Fruit fly (Drosophila melanogaster) whole organism, embryonic: ENCODE measurements around the gene IntS2.
A peak's percentile ranks its signal among the peaks of the same experiment; 100 is the strongest.

Source experiments
- Aef1 ChIP-seq: fragments of 200-800 bp; sonication (Bioruptor generic); IDR thresholded peaks from 3 replicates; pipeline ENCODE4 v1.3.6; 2022; ENCODE audit warnings: missing biosample characterization, missing genetic modification characterization
- C15 ChIP-seq: fragments of 200-800 bp; sonication (Bioruptor generic); IDR thresholded peaks from 3 replicates; pipeline ENCODE4 v1.3.6; 2022; ENCODE audit warnings: missing biosample characterization, missing genetic modification characterization
- CG10209 ChIP-seq: fragments of 200-800 bp; sonication (Bioruptor generic); optimal IDR thresholded peaks from 3 replicates; lab custom pipeline; 2017; ENCODE audit warnings: missing biosample characterization, mild to moderate bottlenecking, missing genetic modification characterization, missing genetic modification reagents
- CG10565 ChIP-seq: fragments of 200-800 bp; sonication (Bioruptor generic); optimal IDR thresholded peaks from 3 replicates; lab custom pipeline; 2016; ENCODE audit warnings: missing biosample characterization, mild to moderate bottlenecking, missing genetic modification characterization
- CG10654 ChIP-seq: fragments of 200-800 bp; sonication (Bioruptor generic); optimal IDR thresholded peaks from 2 replicates; lab custom pipeline; 2016; ENCODE audit warnings: missing biosample characterization, missing genetic modification characterization
- CG12071 ChIP-seq: fragments of 200-800 bp; sonication (Bioruptor generic); optimal IDR thresholded peaks from 3 replicates; lab custom pipeline; 2018; ENCODE audit warnings: missing biosample characterization, mild to moderate bottlenecking, missing genetic modification characterization
- CG12391 ChIP-seq: fragments of 200-800 bp; sonication (Bioruptor generic); optimal IDR thresholded peaks from 3 replicates; lab custom pipeline; 2018; ENCODE audit warnings: missing biosample characterization, mild to moderate bottlenecking, missing genetic modification characterization, moderate library complexity
- CG12769 ChIP-seq: fragments of 200-800 bp; sonication (Bioruptor generic); optimal IDR thresholded peaks from 2 replicates; lab custom pipeline; 2019; ENCODE audit warnings: missing biosample characterization, mild to moderate bottlenecking, missing genetic modification characterization, moderate library complexity
- CG14050 ChIP-seq: fragments of 200-800 bp; sonication (Bioruptor generic); IDR thresholded peaks from 3 replicates; pipeline ENCODE4 v1.3.6; 2022; ENCODE audit warnings: missing biosample characterization, missing genetic modification characterization
- CG14965 ChIP-seq: fragments of 200-800 bp; sonication (Bioruptor generic); optimal IDR thresholded peaks from 2 replicates; lab custom pipeline; 2016; ENCODE audit warnings: missing biosample characterization, missing genetic modification characterization, borderline replicate concordance
- CG1529 ChIP-seq: fragments of 200-800 bp; sonication (Bioruptor generic); optimal IDR thresholded peaks from 3 replicates; lab custom pipeline; 2018; ENCODE audit warnings: missing biosample characterization, missing genetic modification characterization
- CG16779 ChIP-seq: fragments of 200-800 bp; sonication (Bioruptor generic); IDR thresholded peaks from 2 replicates; pipeline ENCODE4 v1.3.6; 2022; ENCODE audit warnings: missing biosample characterization, missing genetic modification characterization
- CG17385 ChIP-seq: fragments of 200-800 bp; sonication (Bioruptor generic); optimal IDR thresholded peaks from 3 replicates; lab custom pipeline; 2018; ENCODE audit warnings: missing biosample characterization, mild to moderate bottlenecking, missing genetic modification characterization
- CG1792 ChIP-seq: fragments of 200-800 bp; sonication (Bioruptor generic); optimal IDR thresholded peaks from 2 replicates; lab custom pipeline; 2016; ENCODE audit warnings: missing biosample characterization, missing genetic modification characterization
- CG32767 ChIP-seq: fragments of 200-800 bp; sonication (Bioruptor generic); IDR thresholded peaks from 2 replicates; pipeline ENCODE4 v1.3.6; 2022; ENCODE audit warnings: missing biosample characterization, missing genetic modification characterization
- CG4424 ChIP-seq: fragments of 200-800 bp; sonication (Bioruptor generic); optimal IDR thresholded peaks from 3 replicates; lab custom pipeline; 2016; ENCODE audit warnings: missing biosample characterization, missing genetic modification characterization
- CG4820 ChIP-seq: fragments of 200-800 bp; sonication (Bioruptor generic); optimal IDR thresholded peaks from 3 replicates; lab custom pipeline; 2016; ENCODE audit warnings: missing biosample characterization, missing genetic modification characterization
- CG5953 ChIP-seq: fragments of 200-800 bp; sonication (Bioruptor generic); IDR thresholded peaks from 2 replicates; pipeline ENCODE4 v1.3.6; 2022; ENCODE audit warnings: missing biosample characterization, missing genetic modification characterization
- CG6175 ChIP-seq: fragments of 200-800 bp; sonication (Bioruptor generic); IDR thresholded peaks from 3 replicates; pipeline ENCODE4 v1.3.6; 2022; ENCODE audit warnings: missing biosample characterization, missing genetic modification characterization
- CG6683 ChIP-seq: fragments of 200-800 bp; sonication (Bioruptor generic); optimal IDR thresholded peaks from 2 replicates; lab custom pipeline; 2017; ENCODE audit warnings: missing biosample characterization, mild to moderate bottlenecking, missing genetic modification characterization, missing genetic modification reagents
- CG7372 ChIP-seq: fragments of 200-800 bp; sonication (Bioruptor generic); IDR thresholded peaks from 2 replicates; pipeline ENCODE4 v1.3.6; 2022; ENCODE audit warnings: missing biosample characterization, missing genetic modification characterization
- CG9437 ChIP-seq: fragments of 200-800 bp; sonication (Bioruptor generic); optimal IDR thresholded peaks from 2 replicates; lab custom pipeline; 2018; ENCODE audit warnings: missing biosample characterization, mild to moderate bottlenecking, missing genetic modification characterization
- Dbx ChIP-seq: fragments of 200-800 bp; sonication (Bioruptor generic); IDR thresholded peaks from 3 replicates; pipeline ENCODE4 v1.3.6; 2022; ENCODE audit warnings: missing biosample characterization, missing genetic modification characterization
- Doc3 ChIP-seq: fragments of 200-800 bp; sonication (Bioruptor generic); IDR thresholded peaks from 3 replicates; pipeline ENCODE4 v1.3.6; 2022; ENCODE audit warnings: missing biosample characterization, missing genetic modification characterization; ENCODE audit not compliant: partially characterized antibody
- Dref ChIP-seq: fragments of 200-800 bp; sonication (Bioruptor generic); IDR thresholded peaks from 2 replicates; pipeline ENCODE4 v1.3.6; 2022; ENCODE audit warnings: missing biosample characterization, missing genetic modification characterization
- Gug ChIP-seq: fragments of 200-800 bp; sonication (Bioruptor generic); IDR thresholded peaks from 4 replicates; pipeline ENCODE4 v1.3.6; 2022; ENCODE audit warnings: missing biosample characterization, missing genetic modification characterization
- HmgZ ChIP-seq: fragments of 200-800 bp; sonication (Bioruptor generic); optimal IDR thresholded peaks from 2 replicates; lab custom pipeline; 2018; ENCODE audit warnings: missing biosample characterization, mild to moderate bottlenecking, missing genetic modification characterization
- Lhr ChIP-seq: fragments of 200-800 bp; sonication (Bioruptor generic); optimal IDR thresholded peaks from 3 replicates; lab custom pipeline; 2017; ENCODE audit warnings: mild to moderate bottlenecking, missing biosample characterization, missing genetic modification reagents, missing genetic modification characterization
- NC2β ChIP-seq: fragments of 200-800 bp; sonication (Bioruptor generic); optimal IDR thresholded peaks from 2 replicates; lab custom pipeline; 2016; ENCODE audit warnings: missing biosample characterization, missing genetic modification characterization
- Poxn ChIP-seq: fragments of 200-800 bp; sonication (Bioruptor generic); IDR thresholded peaks from 2 replicates; pipeline ENCODE4 v1.3.6; 2022; ENCODE audit warnings: missing biosample characterization, missing genetic modification characterization
- Taf1 ChIP-seq: fragments of 200-800 bp; sonication (Bioruptor generic); IDR thresholded peaks from 2 replicates; pipeline ENCODE4 v1.3.6; 2022; ENCODE audit warnings: missing biosample characterization, missing genetic modification characterization
- aop ChIP-seq: fragments of 200-800 bp; sonication (Bioruptor generic); IDR thresholded peaks from 2 replicates; pipeline ENCODE4 v1.3.6; 2022; ENCODE audit warnings: missing biosample characterization, missing genetic modification characterization
- ato ChIP-seq: fragments of 200-800 bp; sonication (Bioruptor generic); IDR thresholded peaks from 2 replicates; pipeline ENCODE4 v1.3.6; 2022; ENCODE audit warnings: missing biosample characterization, missing genetic modification characterization; ENCODE audit not compliant: partially characterized antibody
- bab2 ChIP-seq: fragments of 200-800 bp; sonication (Bioruptor generic); optimal IDR thresholded peaks from 2 replicates; lab custom pipeline; 2016; ENCODE audit warnings: missing biosample characterization, missing genetic modification characterization
- bcd ChIP-seq: fragments of 200-800 bp; sonication (Bioruptor generic); optimal IDR thresholded peaks from 2 replicates; lab custom pipeline; 2017; ENCODE audit warnings: missing biosample characterization, mild to moderate bottlenecking, missing genetic modification characterization
- cad ChIP-seq: fragments of >200 bp; optimal IDR thresholded peaks from 2 replicates; lab custom pipeline; 2017; ENCODE audit warnings: missing biosample characterization, missing genetic modification characterization
- chm ChIP-seq: fragments of 200-800 bp; sonication (Bioruptor generic); IDR thresholded peaks from 2 replicates; pipeline ENCODE4 v1.3.6; 2022; ENCODE audit warnings: missing biosample characterization, missing genetic modification characterization
- croc ChIP-seq: fragments of 200-800 bp; sonication (Bioruptor generic); conservative IDR thresholded peaks from 3 replicates; pipeline ENCODE4 v1.3.6; 2022; ENCODE audit warnings: missing biosample characterization, missing genetic modification characterization
- crp ChIP-seq, 2 experiments: fragments of 200-800 bp; sonication (Bioruptor generic); optimal IDR thresholded peaks; 2 replicates in 1 of 2; 3 replicates in 1 of 2; lab custom pipeline; 2017; ENCODE audit warnings: missing biosample characterization in 2 of 2, missing genetic modification characterization in 2 of 2, mild to moderate bottlenecking in 1 of 2, moderate library complexity in 1 of 2
- fd102C ChIP-seq: fragments of 200-800 bp; sonication (Bioruptor generic); optimal IDR thresholded peaks from 2 replicates; lab custom pipeline; 2018; ENCODE audit warnings: missing biosample characterization, mild to moderate bottlenecking, missing genetic modification characterization, moderate library complexity
- fd96Cb ChIP-seq: fragments of 200-800 bp; sonication (Bioruptor generic); optimal IDR thresholded peaks from 2 replicates; lab custom pipeline; 2018; ENCODE audit warnings: missing biosample characterization, mild to moderate bottlenecking, missing genetic modification characterization, moderate library complexity
- ftz-f1 ChIP-seq: fragments of 200-800 bp; sonication (Bioruptor generic); optimal IDR thresholded peaks from 2 replicates; lab custom pipeline; 2016; ENCODE audit warnings: missing biosample characterization, missing genetic modification characterization
- ind ChIP-seq: fragments of 200-800 bp; sonication (Bioruptor generic); optimal IDR thresholded peaks from 3 replicates; lab custom pipeline; 2016; ENCODE audit warnings: missing biosample characterization, missing genetic modification characterization
- peb ChIP-seq: fragments of 200-800 bp; sonication (Bioruptor generic); IDR thresholded peaks from 2 replicates; pipeline ENCODE4 v1.3.6; 2022; ENCODE audit warnings: missing biosample characterization, missing genetic modification characterization
- pum ChIP-seq: fragments of 200-800 bp; sonication (Bioruptor generic); optimal IDR thresholded peaks from 2 replicates; lab custom pipeline; 2016; ENCODE audit warnings: missing biosample characterization, missing genetic modification characterization
- row ChIP-seq: fragments of 200-800 bp; sonication (Bioruptor generic); IDR thresholded peaks from 3 replicates; pipeline ENCODE4 v1.3.6; 2022; ENCODE audit warnings: missing biosample characterization, missing genetic modification characterization
- stc ChIP-seq: fragments of 200-800 bp; sonication (Bioruptor generic); IDR thresholded peaks from 2 replicates; pipeline ENCODE4 v1.3.6; 2022; ENCODE audit warnings: missing biosample characterization, missing genetic modification characterization
- wdn ChIP-seq: fragments of 200-800 bp; sonication (Bioruptor generic); IDR thresholded peaks from 2 replicates; pipeline ENCODE4 v1.3.6; 2022; ENCODE audit warnings: missing biosample characterization, missing genetic modification characterization
- wek ChIP-seq: fragments of 200-800 bp; sonication (Bioruptor generic); optimal IDR thresholded peaks from 3 replicates; lab custom pipeline; 2018; ENCODE audit warnings: missing biosample characterization, mild to moderate bottlenecking, missing genetic modification characterization, moderate library complexity
- zen ChIP-seq: fragments of 200-800 bp; sonication (Bioruptor generic); optimal IDR thresholded peaks from 3 replicates; lab custom pipeline; 2018; ENCODE audit warnings: missing biosample characterization, mild to moderate bottlenecking, missing genetic modification characterization, moderate library complexity

The IntS2 gene

DNA sequence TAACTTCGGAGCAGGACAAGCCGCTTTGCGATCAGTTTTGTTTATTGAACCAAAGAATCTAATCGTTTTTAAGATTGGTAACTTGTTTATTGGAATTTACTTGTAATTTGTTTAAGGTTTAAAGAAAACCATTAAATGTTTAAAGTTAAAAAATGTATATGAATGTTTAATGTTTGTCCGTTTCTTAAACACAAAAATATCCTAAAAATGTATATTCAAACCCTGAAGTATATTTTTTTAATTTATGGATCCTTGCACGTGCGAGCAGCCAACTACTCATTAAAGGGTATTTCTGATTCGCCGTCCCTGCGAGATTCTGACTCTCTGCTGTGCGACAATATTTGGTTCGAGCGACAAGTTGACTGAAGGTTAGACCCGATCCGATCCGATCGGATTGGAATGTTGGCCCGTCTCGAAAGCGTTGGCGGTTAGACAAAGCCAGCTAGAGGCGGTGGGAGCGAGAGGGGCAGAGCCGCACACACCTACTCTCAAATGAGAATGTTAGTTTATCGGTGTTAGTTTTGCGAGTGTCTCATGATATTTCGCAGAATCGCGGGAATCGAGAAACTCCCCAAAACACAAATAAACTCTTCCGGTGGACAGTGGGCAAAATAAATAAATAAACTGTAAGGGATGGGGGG, 42.4 kb upstream of the IntS2 start (continued):
- TF ChIP-seq wek (GFP tag; lab: Kevin White, UChicago) (no peak), CG14965 (GFP tag; lab: Kevin White, UChicago) (peak; percentile 18), CG14050 (GFP tag; lab: Robert Waterston, UW) (peak; percentile 69), fd102C (GFP tag; lab: Kevin White, UChicago) (no peak), fd96Cb (peak; percentile 83), CG1792 (GFP tag; lab: Kevin White, UChicago) (peak; percentile 50), bab2 (GFP tag; lab: Kevin White, UChicago) (peak; percentile 79), Doc3 (GFP tag; lab: Robert Waterston, UW) (no peak), ftz-f1 (GFP tag; lab: Kevin White, UChicago) (peak; percentile 79), ind (GFP tag; lab: Kevin White, UChicago) (peak; percentile 76), wdn (GFP tag; lab: Robert Waterston, UW) (peak; percentile 62), Gug (GFP tag; lab: Robert Waterston, UW) (peak; percentile 51; the same call in 1 of the 4 replicates), HmgZ (tag; lab: Kevin White, UChicago) (peak; percentile 79), CG12769 (tag; lab: Kevin White, UChicago) (peak; percentile 85), CG12391 (tag; lab: Kevin White, UChicago) (peak; percentile 90), CG32767 (GFP tag; lab: Robert Waterston, UW) (peak; percentile 71; the same call in 1 of the 2 replicates), CG16779 (GFP tag; lab: Robert Waterston, UW) (0 out of 2 replicates have a peak, but pooled peaks have one; percentile 2), CG4820 (GFP tag; lab: Kevin White, UChicago) (peak; percentile 80), crp (GFP tag; optimal IDR thresholded peaks at IDR 0.05; lab: Kevin White, UChicago) (peak in 1 of 2 experiments; percentile 35), CG12071 (GFP tag; lab: Kevin White, UChicago) (peak; percentile 57), CG6683 (GFP tag; lab: Kevin White, UChicago) (peak; percentile 71), Dbx (GFP tag; lab: Robert Waterston, UW) (peak; percentile 86; the same call in 2 of the 3 replicates), Poxn (peak; percentile 44; the same call in 1 of the 2 replicates), CG10565 (GFP tag; lab: Kevin White, UChicago) (peak; percentile 9), Taf1 (GFP tag; lab: Robert Waterston, UW) (0 out of 2 replicates have a peak, but pooled peaks have one; percentile 14), chm (GFP tag; lab: Robert Waterston, UW) (no peak), Aef1 (GFP tag; lab: Robert Waterston, UW) (peak; percentile 64), cad (GFP tag; lab: Kevin White, UChicago) (no peak), croc (GFP tag; lab: Robert Waterston, UW) (peak; percentile 62), CG9437 (peak; percentile 87), row (GFP tag; lab: Robert Waterston, UW) (peak; percentile 92), CG4424 (GFP tag; lab: Kevin White, UChicago) (peak; percentile 84), C15 (GFP tag; lab: Robert Waterston, UW) (no peak), peb (GFP tag; lab: Robert Waterston, UW) (peak; percentile 7; the same call in 1 of the 2 replicates), CG17385 (peak; percentile 85), CG10209 (GFP tag; lab: Kevin White, UChicago) (peak; percentile 89), Lhr (GFP tag; lab: Kevin White, UChicago) (peak; percentile 36), CG1529 (peak; percentile 78), pum (GFP tag; lab: Kevin White, UChicago) (peak; percentile 78), stc (GFP tag; lab: Robert Waterston, UW) (peak; percentile 62), bcd (GFP tag; lab: Kevin White, UChicago) (peak; percentile 89), NC2β (peak; percentile 72), ato (GFP tag; lab: Robert Waterston, UW) (no peak), CG10654 (GFP tag; lab: Kevin White, UChicago) (peak; percentile 65), aop (GFP tag; lab: Robert Waterston, UW) (no peak), zen (tag; lab: Kevin White, UChicago) (peak; percentile 73), CG6175 (no peak), Dref (GFP tag; lab: Robert Waterston, UW) (no peak), CG7372 (GFP tag; lab: Robert Waterston, UW) (peak; percentile 63; the same call in 1 of the 2 replicates), CG5953 (no peak)
